Worm (Caenorhabditis elegans) whole organism, midembryonic: ENCODE results near the gene maa-1.

ENCODE experiments used
- flt-1 ChIP-seq: fragments of 200-800 bp; sonication (Bioruptor generic); IDR thresholded peaks from 2 replicates; pipeline ENCODE4 v1.3.6; 2022; ENCODE audit warnings: missing genetic modification characterization, missing compliant biosample characterization
- tab-1 ChIP-seq: fragments of 200-800 bp; sonication (Bioruptor generic); IDR thresholded peaks from 2 replicates; pipeline ENCODE4 v1.3.6; 2022; ENCODE audit warnings: missing genetic modification characterization, missing compliant biosample characterization

DNA sequence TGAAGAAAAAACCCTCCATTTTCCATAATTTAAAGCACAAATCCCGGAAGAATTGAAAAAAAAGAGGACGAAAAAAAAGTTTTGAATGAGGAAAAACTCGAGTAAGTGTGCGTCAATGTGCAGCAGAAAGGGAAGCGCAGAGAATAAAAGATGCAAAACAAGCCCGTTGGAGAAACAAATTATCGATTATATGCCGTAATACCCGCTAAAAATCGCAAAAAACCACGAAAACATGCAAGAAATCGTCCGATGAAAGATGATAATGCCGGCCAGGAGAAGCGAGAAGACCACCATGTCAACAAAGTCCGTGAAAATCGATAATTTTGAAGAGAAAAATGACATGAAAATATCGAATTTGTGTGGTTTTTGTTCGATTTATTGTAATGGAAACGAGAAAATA is 24.7 kb upstream of the maa-1 start:
- TF ChIP-seq flt-1 (no peak), tab-1 (GFP tag; lab: Robert Waterston, UW) (no peak)
